Worm (Caenorhabditis elegans) whole organism, young adult: ENCODE results near the gene C35D10.5.

Experiments
- C17E4.6 ChIP-seq: fragments of 200-800 bp; sonication (Bioruptor generic); IDR thresholded peaks from 2 replicates; pipeline ENCODE4 v1.3.6; 2022; ENCODE audit warnings: missing genetic modification reagents, missing genetic modification characterization, missing compliant biosample characterization
- F37B4.10 ChIP-seq: fragments of 200-800 bp; sonication (Bioruptor generic); IDR thresholded peaks from 2 replicates; pipeline ENCODE4 v1.3.6; 2022; ENCODE audit warnings: missing genetic modification characterization, missing compliant biosample characterization
- F57C9.4 ChIP-seq: sonication (generic microtip); optimal IDR thresholded peaks from 2 replicates; lab custom pipeline; 2017; ENCODE audit warnings: mild to moderate bottlenecking, missing genetic modification characterization, missing compliant biosample characterization
- ama-1 ChIP-seq, 3 experiments: fragments of 150-350 bp in 1 of 3; sonication (generic microtip) in 2 of 3; optimal IDR thresholded peaks; 2 replicates each; lab custom pipeline; 2014 to 2018; ENCODE audit warnings: missing biosample characterization in 2 of 3, missing genetic modification characterization in 2 of 3, missing genetic modification reagents in 2 of 3
- attf-6 ChIP-seq: fragments of 200-800 bp; sonication (Bioruptor generic); IDR thresholded peaks from 2 replicates; pipeline ENCODE4 v1.3.6; 2022; ENCODE audit warnings: missing genetic modification reagents, missing genetic modification characterization, missing compliant biosample characterization
- ets-4 ChIP-seq: fragments of 200-800 bp; sonication (Bioruptor generic); optimal IDR thresholded peaks from 2 replicates; lab custom pipeline; 2018; ENCODE audit warnings: mild to moderate bottlenecking, missing genetic modification characterization, missing compliant biosample characterization
- hmg-20 ChIP-seq: fragments of 200-800 bp; sonication (Bioruptor generic); IDR thresholded peaks from 2 replicates; pipeline ENCODE4 v1.3.6; 2022; ENCODE audit warnings: missing genetic modification reagents, missing genetic modification characterization, missing compliant biosample characterization
- lin-26 ChIP-seq: fragments of 200-800 bp; sonication (Bioruptor generic); IDR thresholded peaks from 2 replicates; pipeline ENCODE4 v1.3.6; 2022; ENCODE audit warnings: missing genetic modification reagents, missing genetic modification characterization, missing compliant biosample characterization
- madf-8 ChIP-seq: fragments of 200-800 bp; sonication (Bioruptor generic); conservative IDR thresholded peaks from 2 replicates; pipeline ENCODE4 v1.3.6; 2022; ENCODE audit warnings: missing genetic modification reagents, missing genetic modification characterization, missing compliant biosample characterization
- pha-4 ChIP-seq: fragments of 150-350 bp; sonication (generic microtip); optimal IDR thresholded peaks from 2 replicates; lab custom pipeline; 2014; ENCODE audit warnings: missing biosample characterization, missing genetic modification reagents, missing genetic modification characterization
- sea-2 ChIP-seq: fragments of 200-800 bp; sonication (Bioruptor generic); IDR thresholded peaks from 2 replicates; pipeline ENCODE4 v1.3.6; 2022; ENCODE audit warnings: missing genetic modification characterization, missing compliant biosample characterization
- ztf-22 ChIP-seq: fragments of 200-800 bp; sonication (Bioruptor generic); optimal IDR thresholded peaks from 2 replicates; lab custom pipeline; 2018; ENCODE audit warnings: mild to moderate bottlenecking, missing genetic modification characterization, moderate library complexity, missing compliant biosample characterization
- ztf-6 ChIP-seq: fragments of 200-800 bp; sonication (Bioruptor generic); IDR thresholded peaks from 2 replicates; pipeline ENCODE4 v1.3.6; 2022; ENCODE audit warnings: missing genetic modification reagents, missing genetic modification characterization, missing compliant biosample characterization

DNA sequence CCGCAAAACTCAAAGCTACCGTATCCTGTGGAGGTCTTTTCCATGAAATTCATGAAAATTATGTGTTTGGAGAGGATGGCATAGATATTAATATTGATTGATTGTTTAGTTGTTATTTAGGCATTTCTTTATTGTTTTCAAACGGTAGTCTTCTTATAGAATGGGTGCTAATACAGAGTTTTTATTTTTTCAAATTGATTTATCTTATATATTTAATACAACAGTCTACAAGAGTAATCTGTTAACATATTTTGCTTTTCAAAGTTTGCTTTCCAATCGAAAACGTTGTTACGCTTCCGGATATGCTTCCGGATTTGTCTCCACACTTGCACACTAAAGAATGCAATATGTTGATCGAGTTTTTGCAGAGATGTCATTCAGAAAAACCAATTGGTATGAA is 4.6 kb downstream of the C35D10.5 start, which contains the start of gene C35D10.17:
- TF ChIP-seq hmg-20, result no peak
- no peak for TF ChIP-seq ztf-6 (GFP tag; lab: Robert Waterston, UW)
- no peak for TF ChIP-seq ama-1 (optimal IDR thresholded peaks at IDR 0.05; lab: Kevin White, UChicago)
- TF ChIP-seq ama-1 (GFP tag; optimal IDR thresholded peaks at IDR 0.05; lab: Kevin White, UChicago), result no peak
- no peak for TF ChIP-seq F57C9.4 (tag; lab: Kevin White, UChicago)
- TF ChIP-seq C17E4.6 (GFP tag; lab: Robert Waterston, UW), result no peak
- TF ChIP-seq F37B4.10 (GFP tag; lab: Robert Waterston, UW), result no peak
- TF ChIP-seq lin-26 (GFP tag; lab: Robert Waterston, UW), result no peak
- TF ChIP-seq ztf-22 (GFP tag; lab: Kevin White, UChicago), result no peak
- TF ChIP-seq sea-2 (GFP tag; lab: Robert Waterston, UW), result no peak
- no peak for TF ChIP-seq ets-4
- no peak for TF ChIP-seq attf-6 (GFP tag; lab: Robert Waterston, UW)
- TF ChIP-seq pha-4, result no peak
- no peak for TF ChIP-seq madf-8
